Fruit fly (Drosophila melanogaster): ENCODE data around the gene NO66.
A peak's percentile ranks its signal among the peaks of the same experiment; 100 is the strongest.

NO66 gene

DNA sequence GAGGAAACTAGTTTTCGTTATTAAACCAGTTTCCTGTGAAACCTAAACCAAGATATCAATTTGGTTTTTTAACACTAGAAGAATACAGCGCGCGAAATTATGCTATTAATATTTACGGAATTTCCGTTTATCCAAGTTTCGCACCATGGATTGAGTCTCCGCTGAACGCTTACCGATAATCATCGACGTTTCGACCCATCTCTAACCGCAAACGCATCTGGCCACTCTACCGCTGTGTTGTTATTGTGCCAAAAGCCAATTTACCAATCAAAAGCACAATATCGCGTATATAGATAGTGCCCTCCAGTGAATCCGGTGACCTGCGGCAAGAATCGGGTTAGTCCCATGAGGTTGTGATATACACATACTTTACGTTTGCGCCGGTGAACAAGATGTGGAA lies 47.0 kb downstream of the NO66 start, which contains the start of gene CG3626 (continued):
- TF ChIP-seq jumu (GFP tag; optimal IDR thresholded peaks at IDR 0.05): peak; percentile 47
- no peak for TF ChIP-seq CG9727 (GFP tag; optimal IDR thresholded peaks at IDR 0.05)
- no peak for TF ChIP-seq sqz (GFP tag; optimal IDR thresholded peaks at IDR 0.05)
- TF ChIP-seq shn (GFP tag; optimal IDR thresholded peaks at IDR 0.05): peak; percentile 14
- TF ChIP-seq danr (GFP tag; IDR thresholded peaks at IDR 0.05): no peak
- no peak for TF ChIP-seq Atf3 (GFP tag; optimal IDR thresholded peaks at IDR 0.05)
- TF ChIP-seq ato (GFP tag; IDR thresholded peaks at IDR 0.05; ENCODE audit: partially characterized antibody): 0 out of 2 replicates have a peak, but pooled peaks have one; percentile 54
- no peak for TF ChIP-seq CG1529 (GFP tag; optimal IDR thresholded peaks at IDR 0.05)
- no peak for TF ChIP-seq CG17385 (GFP tag; optimal IDR thresholded peaks at IDR 0.05)
- TF ChIP-seq CG11696 (GFP tag; IDR thresholded peaks at IDR 0.05): no peak
- no peak for TF ChIP-seq crc (GFP tag; optimal IDR thresholded peaks at IDR 0.05)
- TF ChIP-seq HLH3B (GFP tag; IDR thresholded peaks at IDR 0.05): no peak
- peak; percentile 72 for TF ChIP-seq CG3847 (GFP tag; IDR thresholded peaks at IDR 0.05)
- no peak for TF ChIP-seq chm (GFP tag; IDR thresholded peaks at IDR 0.05)
- TF ChIP-seq CG11695 (GFP tag; IDR thresholded peaks at IDR 0.05): no peak
- TF ChIP-seq CG6683 (GFP tag; optimal IDR thresholded peaks at IDR 0.05): no peak
- TF ChIP-seq Ets65A (GFP tag): peak; percentile 94
- no peak; the same call in 1 of the 2 replicates for TF ChIP-seq sob (GFP tag; IDR thresholded peaks at IDR 0.05)
- TF ChIP-seq hkb (optimal IDR thresholded peaks at IDR 0.05): peak; percentile 61
- no peak for TF ChIP-seq hkb (GFP tag; IDR thresholded peaks at IDR 0.05)
- TF ChIP-seq ash1 (GFP tag; optimal IDR thresholded peaks at IDR 0.05): no peak
- TF ChIP-seq CG15601 (tag; optimal IDR thresholded peaks at IDR 0.05): peak; percentile 17
- no peak for TF ChIP-seq hth (optimal IDR thresholded peaks at IDR 0.05)
- TF ChIP-seq tap (tag; optimal IDR thresholded peaks at IDR 0.05): no peak
- TF ChIP-seq CG11085 (GFP tag; IDR thresholded peaks at IDR 0.05): no peak
- TF ChIP-seq ewg (GFP tag; optimal IDR thresholded peaks at IDR 0.05): peak; percentile 24
- TF ChIP-seq p53 (GFP tag; optimal IDR thresholded peaks at IDR 0.05): peak; percentile 44
- TF ChIP-seq bab2 (GFP tag; optimal IDR thresholded peaks at IDR 0.05): no peak
- no peak for TF ChIP-seq CG5953 (GFP tag; IDR thresholded peaks at IDR 0.05)
- no peak for TF ChIP-seq emc (GFP tag; optimal IDR thresholded peaks at IDR 0.05)
- no peak for TF ChIP-seq Asciz (GFP tag; optimal IDR thresholded peaks at IDR 0.05)
- TF ChIP-seq nerfin-1 (tag; optimal IDR thresholded peaks at IDR 0.05): no peak
- TF ChIP-seq CG6689 (GFP tag; IDR thresholded peaks at IDR 0.05): no peak
- TF ChIP-seq CG6175 (GFP tag; IDR thresholded peaks at IDR 0.05): no peak
- no peak for TF ChIP-seq CG4282 (GFP tag; optimal IDR thresholded peaks at IDR 0.05)
- no peak for TF ChIP-seq CG14667 (GFP tag; IDR thresholded peaks at IDR 0.05)
- TF ChIP-seq Hey (tag; optimal IDR thresholded peaks at IDR 0.05): no peak
- no peak for TF ChIP-seq Ssrp (tag; optimal IDR thresholded peaks at IDR 0.05)
- TF ChIP-seq Hr39 (optimal IDR thresholded peaks at IDR 0.05): no peak
- TF ChIP-seq CTCF (GFP tag; optimal IDR thresholded peaks at IDR 0.05): peak; percentile 74
- peak; percentile 40 for TF ChIP-seq Sin3A (optimal IDR thresholded peaks at IDR 0.05)
- TF ChIP-seq sens (GFP tag): peak; percentile 41
- TF ChIP-seq Sox100B (GFP tag; optimal IDR thresholded peaks at IDR 0.05): no peak
- TF ChIP-seq CG30431 (GFP tag; optimal IDR thresholded peaks at IDR 0.05): no peak
- no peak for TF ChIP-seq Kr (GFP tag; optimal IDR thresholded peaks at IDR 0.05)
- no peak for TF ChIP-seq ems (GFP tag; optimal IDR thresholded peaks at IDR 0.05)
- TF ChIP-seq CG17802 (tag; optimal IDR thresholded peaks at IDR 0.05): no peak
- no peak for TF ChIP-seq CG9437 (GFP tag; optimal IDR thresholded peaks at IDR 0.05)
- TF ChIP-seq CG17328 (GFP tag; IDR thresholded peaks at IDR 0.05): no peak
- no peak for TF ChIP-seq Mrtf (GFP tag; IDR thresholded peaks at IDR 0.05)
- TF ChIP-seq CG3407 (GFP tag; optimal IDR thresholded peaks at IDR 0.05): no peak
- peak; percentile 85 for TF ChIP-seq Hmr (GFP tag; optimal IDR thresholded peaks at IDR 0.05)
- TF ChIP-seq CG15696 (tag; optimal IDR thresholded peaks at IDR 0.05): no peak
- no peak for TF ChIP-seq CG16863 (GFP tag; optimal IDR thresholded peaks at IDR 0.05)
- no peak for TF ChIP-seq CG10431 (GFP tag; optimal IDR thresholded peaks at IDR 0.05)

All from whole organism, embryonic.